Worm (Caenorhabditis elegans): Measurements from ENCODE around the gene F45G2.8.

F45G2.8 gene

DNA sequence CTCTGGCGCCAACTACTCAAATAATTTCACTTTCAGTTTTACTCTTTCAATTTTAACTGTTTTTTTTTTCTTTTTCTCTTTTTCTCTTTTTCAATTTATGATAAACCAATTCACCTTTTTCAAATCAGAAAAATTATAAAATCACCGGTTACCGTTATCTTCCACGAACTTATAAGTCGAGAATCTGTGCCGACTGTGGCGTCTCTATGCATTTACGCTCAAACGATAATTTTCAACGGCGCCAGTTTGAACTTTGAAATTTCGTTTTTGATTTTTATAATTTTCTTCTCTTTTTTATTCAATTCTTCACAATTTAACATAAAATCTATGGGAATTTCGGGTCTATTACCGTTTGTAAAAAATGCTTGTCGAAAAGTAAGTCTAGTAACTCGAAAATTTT is 12.1 kb downstream of the F45G2.8 start, which contains the start of gene exo-1 (continued):
- TF ChIP-seq K09A11.1 (tag; optimal IDR thresholded peaks at IDR 0.05; ENCODE audit: insufficient read depth), result no peak
- no peak for TF ChIP-seq pros-1 (tag; optimal IDR thresholded peaks at IDR 0.05)
- TF ChIP-seq pax-1 (tag; optimal IDR thresholded peaks at IDR 0.05), result no peak
- no peak for TF ChIP-seq hlh-8 (tag; optimal IDR thresholded peaks at IDR 0.05)
- TF ChIP-seq madf-2 (tag; optimal IDR thresholded peaks at IDR 0.05), result no peak
- no peak for TF ChIP-seq ahr-1 (tag; optimal IDR thresholded peaks at IDR 0.05)
- no peak for TF ChIP-seq unc-42 (tag; optimal IDR thresholded peaks at IDR 0.05)
- no peak for TF ChIP-seq hlh-15 (tag; optimal IDR thresholded peaks at IDR 0.05)
- peak; percentile 6 for TF ChIP-seq rnt-1 (tag; optimal IDR thresholded peaks at IDR 0.05)
- TF ChIP-seq tbx-2 (tag; optimal IDR thresholded peaks at IDR 0.05), result peak; percentile 31
- TF ChIP-seq eyg-1 (tag; optimal IDR thresholded peaks at IDR 0.05), result no peak
- no peak for TF ChIP-seq ceh-2 (tag; optimal IDR thresholded peaks at IDR 0.05)
- TF ChIP-seq F13H6.1 (tag; optimal IDR thresholded peaks at IDR 0.05), result no peak
- no peak for TF ChIP-seq ztf-16 (tag; optimal IDR thresholded peaks at IDR 0.05)

DNA sequence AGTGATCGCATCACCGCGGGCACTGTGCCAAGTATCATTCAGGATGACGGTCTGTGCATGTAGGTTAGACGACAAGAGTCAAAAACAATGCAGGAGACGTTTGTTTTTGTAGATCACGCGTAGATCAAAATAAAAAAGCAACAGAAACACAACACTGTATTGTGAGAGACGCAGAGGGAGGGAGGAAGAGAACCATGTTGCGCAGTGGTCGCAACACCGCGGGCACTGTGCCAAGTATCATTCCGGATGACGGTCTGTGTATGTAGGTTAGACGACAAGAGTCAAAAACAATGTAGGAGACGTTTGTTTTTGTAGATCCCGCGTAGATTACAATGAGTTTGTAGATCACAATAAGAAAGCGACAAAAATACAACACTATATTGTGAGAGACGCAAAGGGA is 16.5 kb downstream of the F45G2.8 start:
- no peak for TF ChIP-seq K09A11.1 (tag; optimal IDR thresholded peaks at IDR 0.05; ENCODE audit: insufficient read depth)
- no peak for TF ChIP-seq ceh-24 (tag; optimal IDR thresholded peaks at IDR 0.05)
- no peak for TF ChIP-seq dve-1 (tag; optimal IDR thresholded peaks at IDR 0.05)
- TF ChIP-seq pha-2 (tag; optimal IDR thresholded peaks at IDR 0.05), result no peak
- TF ChIP-seq sdc-2 (tag; optimal IDR thresholded peaks at IDR 0.05), result no peak
- TF ChIP-seq ceh-9 (tag; optimal IDR thresholded peaks at IDR 0.05), result no peak

DNA sequence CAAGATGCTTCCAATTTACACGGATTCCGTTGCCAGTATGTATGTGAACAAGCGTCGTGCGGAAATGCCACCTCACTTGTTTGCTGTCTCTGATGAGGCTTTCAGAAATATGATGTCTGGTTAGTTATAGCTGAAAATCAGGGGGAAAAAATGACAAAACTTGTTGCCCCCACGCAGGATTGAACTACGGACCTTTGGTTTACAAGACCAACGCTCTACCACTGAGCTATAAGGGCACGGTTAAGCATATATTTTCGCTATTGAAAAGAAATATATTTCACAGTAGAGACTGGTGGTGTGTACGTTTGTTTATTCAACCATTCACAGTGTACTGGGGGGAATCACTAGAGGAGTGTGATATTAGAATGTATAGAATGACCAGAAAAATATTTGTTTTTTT is 24.3 kb downstream of the F45G2.8 start:
- no peak for TF ChIP-seq odd-2 (tag; optimal IDR thresholded peaks at IDR 0.05)
- no peak for TF ChIP-seq ceh-45 (GFP tag; IDR thresholded peaks at IDR 0.05)
- TF ChIP-seq C08G9.2 (tag; optimal IDR thresholded peaks at IDR 0.05), result no peak
- TF ChIP-seq pax-1 (tag; optimal IDR thresholded peaks at IDR 0.05), result no peak

DNA sequence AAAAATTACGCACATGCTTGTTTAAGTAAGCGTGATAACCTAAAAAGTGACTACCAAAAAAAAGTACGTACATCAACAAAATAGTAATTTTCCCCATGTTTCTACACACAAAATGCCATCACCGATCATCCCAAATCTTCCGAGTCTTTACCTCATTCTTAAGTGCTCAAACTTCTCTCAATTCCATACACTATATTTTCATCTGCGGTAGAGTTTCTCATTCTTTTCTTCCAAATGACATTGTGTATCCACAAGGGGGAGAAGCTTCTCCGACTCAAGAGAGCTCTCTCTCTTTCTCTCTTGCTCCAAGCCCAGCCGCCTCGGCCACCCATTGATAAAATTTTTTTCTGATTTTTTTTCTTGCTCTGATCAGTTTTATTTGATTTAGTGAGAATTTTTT is 26.0 kb downstream of the F45G2.8 start, which contains the start of gene myo-6:
TSS of gene myo-6 (plus strand) at position 301 of the 400 bp plus-strand sequence.
- TF ChIP-seq gmeb-2 (tag; optimal IDR thresholded peaks at IDR 0.05) (no peak), F13H6.1 (tag; optimal IDR thresholded peaks at IDR 0.05) (no peak), hlh-15 (tag; optimal IDR thresholded peaks at IDR 0.05) (no peak), pax-1 (tag; optimal IDR thresholded peaks at IDR 0.05) (no peak), T23F11.4 (GFP tag; optimal IDR thresholded peaks at IDR 0.05) (no peak), tbx-2 (tag; optimal IDR thresholded peaks at IDR 0.05) (no peak), odd-2 (tag; optimal IDR thresholded peaks at IDR 0.05) (no peak), rnt-1 (tag; optimal IDR thresholded peaks at IDR 0.05) (no peak), ceh-45 (GFP tag; IDR thresholded peaks at IDR 0.05) (no peak), ama-1 (optimal IDR thresholded peaks at IDR 0.05) (no peak), elt-2 (tag; optimal IDR thresholded peaks at IDR 0.05) (no peak), pros-1 (tag; optimal IDR thresholded peaks at IDR 0.05) (no peak), ceh-9 (tag; optimal IDR thresholded peaks at IDR 0.05) (no peak), unc-86 (tag; optimal IDR thresholded peaks at IDR 0.05) (no peak)

DNA sequence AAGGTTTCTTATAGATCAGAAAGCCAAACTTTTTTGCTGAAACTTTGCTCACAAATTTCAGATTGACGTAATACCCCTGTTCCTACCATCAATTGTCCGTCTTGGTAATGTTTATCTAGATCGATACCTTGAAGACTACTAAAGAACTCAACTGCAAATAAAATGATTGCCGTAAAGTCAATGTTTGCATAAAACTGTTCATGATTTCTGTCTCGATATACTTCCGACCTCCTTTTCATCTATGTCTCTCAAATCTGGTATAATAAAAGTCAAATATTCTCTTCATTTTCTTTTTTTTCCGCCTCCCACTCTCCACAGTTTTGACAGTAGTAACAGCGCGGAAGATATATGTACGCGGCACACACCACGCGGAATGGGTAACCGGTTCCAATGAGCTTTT is 30.0 kb downstream of the F45G2.8 start, which contains the start of gene nas-1:
TSS of gene nas-1 (plus strand) at position 301 of the 400 bp plus-strand sequence.
- TF ChIP-seq pros-1 (tag; optimal IDR thresholded peaks at IDR 0.05) (no peak), hlh-13 (GFP tag; optimal IDR thresholded peaks at IDR 0.05) (no peak), lim-6 (tag; optimal IDR thresholded peaks at IDR 0.05) (no peak), C08G9.2 (tag; optimal IDR thresholded peaks at IDR 0.05) (no peak), hlh-15 (tag; optimal IDR thresholded peaks at IDR 0.05) (no peak), che-1 (tag; optimal IDR thresholded peaks at IDR 0.05) (no peak), tbx-2 (tag; optimal IDR thresholded peaks at IDR 0.05) (no peak), F13H6.1 (tag; optimal IDR thresholded peaks at IDR 0.05) (no peak), ahr-1 (tag; optimal IDR thresholded peaks at IDR 0.05) (no peak), unc-42 (tag; optimal IDR thresholded peaks at IDR 0.05) (no peak)

DNA sequence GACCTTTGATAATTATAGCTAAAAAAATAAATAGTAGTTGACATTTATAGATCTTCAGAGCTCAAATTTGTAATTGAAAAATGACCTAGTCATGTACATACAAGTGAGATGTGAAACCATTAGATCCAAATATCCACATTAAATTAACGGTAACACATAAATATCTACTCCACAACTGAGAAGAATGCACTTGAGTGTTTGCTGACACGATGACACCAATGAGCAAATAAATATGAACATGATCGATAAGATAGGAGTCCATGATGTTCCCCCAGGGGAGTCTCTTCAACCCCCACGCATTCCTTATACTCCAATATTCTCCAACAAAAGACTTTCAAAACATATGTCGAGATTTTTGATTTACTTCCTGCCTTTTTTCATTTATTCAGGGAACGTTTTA is 31.1 kb downstream of the F45G2.8 start, which contains the start of gene ttr-52:
TSS of gene ttr-52 (plus strand) at position 301 of the 400 bp plus-strand sequence.
- no peak for TF ChIP-seq che-1 (tag; optimal IDR thresholded peaks at IDR 0.05)
- TF ChIP-seq unc-3 (GFP tag; conservative IDR thresholded peaks at IDR 0.05), result no peak
- TF ChIP-seq unc-3 (tag; optimal IDR thresholded peaks at IDR 0.05), result no peak
- TF ChIP-seq ceh-19 (GFP tag; optimal IDR thresholded peaks at IDR 0.05), result no peak
- no peak for TF ChIP-seq ceh-31 (tag; optimal IDR thresholded peaks at IDR 0.05)
- TF ChIP-seq ama-1 (optimal IDR thresholded peaks at IDR 0.05), result no peak
- TF ChIP-seq tbx-7 (tag; optimal IDR thresholded peaks at IDR 0.05), result no peak
- no peak for TF ChIP-seq pros-1 (tag; optimal IDR thresholded peaks at IDR 0.05)
- no peak for TF ChIP-seq ceh-9 (tag; optimal IDR thresholded peaks at IDR 0.05)
- no peak for TF ChIP-seq C08G9.2 (tag; optimal IDR thresholded peaks at IDR 0.05)
- TF ChIP-seq syd-9 (tag; optimal IDR thresholded peaks at IDR 0.05), result no peak

All from whole organism, late embryonic.